Fruit fly (Drosophila melanogaster): ENCODE measurements around the gene ush.

dm6 chr2L:455738-456137, 20.3 kb upstream of the ush start:
- TF ChIP-seq Sin3A (optimal IDR thresholded peaks at IDR 0.05) = no peak
- TF ChIP-seq psq (optimal IDR thresholded peaks at IDR 0.05) = no peak
- TF ChIP-seq h (optimal IDR thresholded peaks at IDR 0.05) = no peak
- no peak for TF ChIP-seq ttk (optimal IDR thresholded peaks at IDR 0.05)
